Worm (Caenorhabditis elegans) whole organism, L4/young adult: ENCODE data around the gene C43H6.4.

Source experiments
- W03F9.2 ChIP-seq: fragments of 150-350 bp; optimal IDR thresholded peaks from 2 replicates; lab custom pipeline; 2014; ENCODE audit warnings: missing biosample characterization, missing genetic modification characterization
- him-1 ChIP-seq: sonication (generic microtip); optimal IDR thresholded peaks from 2 replicates; lab custom pipeline; 2016; ENCODE audit warnings: missing genotype, missing genetic modification reagents, missing genetic modification characterization, missing compliant biosample characterization

DNA sequence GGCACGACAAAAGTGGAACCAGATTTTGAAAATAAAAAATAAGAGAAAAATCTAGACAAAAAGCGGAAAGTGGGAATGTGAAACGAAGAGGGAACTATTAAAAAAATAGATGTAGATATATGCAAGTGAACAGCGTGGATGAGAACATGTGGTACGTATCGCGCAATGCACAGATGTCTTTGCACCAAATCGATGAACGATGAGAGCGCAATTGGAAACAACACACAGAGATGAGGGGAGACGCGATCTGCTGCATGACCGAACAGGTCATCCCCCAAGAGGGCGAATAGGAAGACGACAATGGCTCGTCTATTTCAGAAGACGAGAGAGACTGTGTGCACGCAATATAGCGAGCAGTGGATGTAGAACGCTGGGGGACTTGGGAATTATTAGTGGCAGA, 48.9 kb downstream of the C43H6.4 start:
- TF ChIP-seq him-1 (tag; lab: Kevin White, UChicago) (no peak), W03F9.2 (no peak)
